Fruit fly (Drosophila melanogaster): ENCODE results near the gene CG46448.

DNA sequence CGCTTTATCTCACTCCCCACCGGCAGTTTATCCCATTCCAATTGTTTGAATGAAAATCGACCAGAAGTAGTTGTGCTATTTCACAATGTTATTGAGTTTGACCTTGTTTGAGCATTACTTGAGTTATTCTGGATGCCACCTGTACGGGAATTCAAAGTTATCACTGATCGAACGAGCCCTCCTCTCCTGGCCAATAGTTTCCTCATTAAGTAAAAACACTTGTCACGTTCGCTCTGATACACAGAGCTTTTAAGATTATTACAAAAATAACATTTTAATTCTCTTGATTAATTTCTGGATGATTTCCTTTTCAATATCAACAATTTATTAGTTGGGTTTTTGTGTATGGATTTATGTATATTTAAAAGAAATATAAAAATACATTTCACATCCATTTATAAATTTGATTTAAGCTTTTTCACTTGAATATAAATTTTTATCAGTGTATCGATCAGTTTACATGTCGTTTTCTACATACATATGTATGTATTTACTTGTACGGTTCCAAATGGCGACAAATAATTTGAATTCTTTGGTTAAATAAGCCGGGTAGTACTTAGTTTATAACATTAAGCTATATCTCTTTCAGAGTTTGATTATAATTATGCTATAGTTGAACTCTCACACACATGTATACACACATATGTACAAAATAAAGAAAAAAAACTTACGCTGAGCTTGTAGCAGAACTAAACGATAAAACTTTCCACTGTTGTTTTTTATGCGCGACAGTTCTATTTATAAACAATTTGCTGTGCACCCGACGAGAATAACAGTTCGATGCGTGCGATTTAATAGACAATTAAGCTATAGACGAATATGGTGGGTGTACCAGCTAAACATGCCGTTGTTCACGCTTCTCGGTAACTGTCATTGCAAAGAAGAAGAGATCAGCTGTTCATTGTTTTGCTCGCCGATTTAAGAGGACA is 17.4 kb upstream of the CG46448 start, which contains the start of the genes CG3609 and CG15390:
- TF ChIP-seq Ssrp (tag; optimal IDR thresholded peaks at IDR 0.05) (peak; percentile 45), CG18764 (GFP tag; optimal IDR thresholded peaks at IDR 0.05) (peak; percentile 28), CG34422 (GFP tag; IDR thresholded peaks at IDR 0.05) (peak; percentile 85), CG8089 (GFP tag; optimal IDR thresholded peaks at IDR 0.05) (peak; percentile 37), CG11085 (GFP tag; IDR thresholded peaks at IDR 0.05) (peak; percentile 59; the same call in 1 of the 2 replicates), HLHmδ (GFP tag; optimal IDR thresholded peaks at IDR 0.05) (no peak), Ada2b (GFP tag; IDR thresholded peaks at IDR 0.05) (peak; percentile 74)

Measured in whole organism, embryonic.